Fruit fly (Drosophila melanogaster) whole organism, prepupa: ENCODE measurements around the gene FarO.

Experiments
- Blimp-1 ChIP-seq: fragments of 200-800 bp; sonication (Bioruptor generic); optimal IDR thresholded peaks from 3 replicates; lab custom pipeline; 2017; ENCODE audit warnings: missing biosample characterization, missing genetic modification characterization, mild to moderate bottlenecking, moderate library complexity, missing genetic modification reagents
- CG10631 ChIP-seq: fragments of 200-800 bp; sonication (Bioruptor generic); optimal IDR thresholded peaks from 2 replicates; lab custom pipeline; 2016; ENCODE audit warnings: missing biosample characterization, missing genetic modification characterization
- CG10669 ChIP-seq: fragments of 200-800 bp; sonication (Bioruptor generic); optimal IDR thresholded peaks from 3 replicates; lab custom pipeline; 2018; ENCODE audit warnings: missing biosample characterization, mild to moderate bottlenecking, missing genetic modification characterization, moderate library complexity
- CG11762 ChIP-seq: fragments of 200-800 bp; sonication (Bioruptor generic); optimal IDR thresholded peaks from 3 replicates; lab custom pipeline; 2016; ENCODE audit warnings: missing biosample characterization, missing genetic modification characterization; ENCODE audit not compliant: insufficient read depth
- CG1621 ChIP-seq: fragments of 200-800 bp; sonication (Bioruptor generic); optimal IDR thresholded peaks from 3 replicates; lab custom pipeline; 2018; ENCODE audit warnings: missing biosample characterization, mild to moderate bottlenecking, missing genetic modification characterization
- CG3032 ChIP-seq: fragments of 200-800 bp; optimal IDR thresholded peaks from 2 replicates; lab custom pipeline; 2019; ENCODE audit warnings: missing biosample characterization, mild to moderate bottlenecking, missing genetic modification characterization, moderate library complexity
- CG31627 ChIP-seq: fragments of 200-800 bp; sonication (Bioruptor generic); optimal IDR thresholded peaks from 3 replicates; lab custom pipeline; 2016; ENCODE audit warnings: missing biosample characterization, missing genetic modification characterization
- CG34406 ChIP-seq: fragments of 200-800 bp; sonication (Bioruptor generic); optimal IDR thresholded peaks from 3 replicates; lab custom pipeline; 2016; ENCODE audit warnings: missing biosample characterization, missing genetic modification characterization
- CG4318 ChIP-seq: fragments of 200-800 bp; sonication (Bioruptor generic); optimal IDR thresholded peaks from 3 replicates; lab custom pipeline; 2017; ENCODE audit warnings: missing biosample characterization, mild to moderate bottlenecking, missing genetic modification characterization
- CG6163 ChIP-seq: fragments of 200-800 bp; sonication (Bioruptor generic); IDR thresholded peaks from 3 replicates; pipeline ENCODE4 v1.3.6; 2022; ENCODE audit warnings: missing biosample characterization, missing genetic modification characterization
- CG6276 ChIP-seq: fragments of 200-800 bp; sonication (Bioruptor generic); optimal IDR thresholded peaks from 2 replicates; lab custom pipeline; 2017; ENCODE audit warnings: missing biosample characterization, mild to moderate bottlenecking, missing genetic modification characterization
- CG6792 ChIP-seq: fragments of 200-800 bp; sonication (Bioruptor generic); optimal IDR thresholded peaks from 3 replicates; lab custom pipeline; 2016; ENCODE audit warnings: missing biosample characterization, missing genetic modification characterization
- CG6854 ChIP-seq: fragments of 200-800 bp; sonication (Bioruptor generic); optimal IDR thresholded peaks from 2 replicates; lab custom pipeline; 2017; ENCODE audit warnings: missing biosample characterization, mild to moderate bottlenecking, missing genetic modification characterization
- CG8319 ChIP-seq: fragments of 200-800 bp; sonication (Bioruptor generic); optimal IDR thresholded peaks from 3 replicates; lab custom pipeline; 2016; ENCODE audit warnings: missing biosample characterization, missing genetic modification characterization
- CG8632 ChIP-seq: fragments of 200-800 bp; sonication (Bioruptor generic); optimal IDR thresholded peaks from 3 replicates; lab custom pipeline; 2016; ENCODE audit warnings: missing biosample characterization, missing genetic modification characterization
- CG9139 ChIP-seq: fragments of 200-800 bp; sonication (Bioruptor generic); optimal IDR thresholded peaks from 3 replicates; lab custom pipeline; 2017; ENCODE audit warnings: missing biosample characterization, mild to moderate bottlenecking, missing genetic modification characterization
- Eip75B ChIP-seq: fragments of 200-800 bp; sonication (Bioruptor generic); optimal IDR thresholded peaks from 3 replicates; lab custom pipeline; 2016; ENCODE audit warnings: missing biosample characterization, missing genetic modification characterization
- Eip78C ChIP-seq: fragments of 200-800 bp; sonication (Bioruptor generic); peaks from one replicate; lab custom pipeline; 2016; ENCODE audit warnings: missing biosample characterization, missing genetic modification characterization
- Eip93F ChIP-seq: fragments of 200-800 bp; sonication (Bioruptor generic); optimal IDR thresholded peaks from 2 replicates; lab custom pipeline; 2016; ENCODE audit warnings: missing biosample characterization, mild to moderate bottlenecking, missing genetic modification characterization
- Ets21C ChIP-seq: fragments of 200-800 bp; sonication (Bioruptor generic); optimal IDR thresholded peaks from 3 replicates; lab custom pipeline; 2016; ENCODE audit warnings: missing biosample characterization, missing genetic modification characterization
- Ets96B ChIP-seq: fragments of 200-800 bp; optimal IDR thresholded peaks from 2 replicates; lab custom pipeline; 2019; ENCODE audit warnings: missing biosample characterization, mild to moderate bottlenecking, missing genetic modification characterization, moderate library complexity
- Hr38 ChIP-seq: sonication (Bioruptor generic); optimal IDR thresholded peaks from 2 replicates; lab custom pipeline; 2016; ENCODE audit warnings: missing biosample characterization, missing genetic modification characterization
- Hr39 ChIP-seq: fragments of 200-800 bp; sonication (Bioruptor generic); optimal IDR thresholded peaks from 2 replicates; lab custom pipeline; 2016; ENCODE audit warnings: missing biosample characterization, missing genetic modification characterization
- Hr4 ChIP-seq: fragments of 200-800 bp; sonication (Bioruptor generic); optimal IDR thresholded peaks from 3 replicates; lab custom pipeline; 2016; ENCODE audit warnings: missing biosample characterization, missing genetic modification characterization
- Lpt ChIP-seq: fragments of 200-800 bp; sonication (Bioruptor generic); optimal IDR thresholded peaks from 3 replicates; lab custom pipeline; 2016; ENCODE audit warnings: missing biosample characterization, missing genetic modification characterization
- Met ChIP-seq: fragments of 200-800 bp; sonication (Bioruptor generic); optimal IDR thresholded peaks from 3 replicates; lab custom pipeline; 2016; ENCODE audit warnings: missing biosample characterization, missing genetic modification characterization
- Smox ChIP-seq: fragments of 200-800 bp; sonication (Bioruptor generic); optimal IDR thresholded peaks from 3 replicates; lab custom pipeline; 2016; ENCODE audit warnings: missing biosample characterization, missing genetic modification characterization
- achi ChIP-seq: fragments of 200-800 bp; sonication (Bioruptor generic); optimal IDR thresholded peaks from 3 replicates; lab custom pipeline; 2016; ENCODE audit warnings: missing biosample characterization, missing genetic modification characterization
- dac ChIP-seq: fragments of 200-800 bp; sonication (Bioruptor generic); optimal IDR thresholded peaks from 2 replicates; lab custom pipeline; 2017; ENCODE audit warnings: missing biosample characterization, mild to moderate bottlenecking, missing genetic modification characterization
- dsx ChIP-seq: fragments of 200-800 bp; optimal IDR thresholded peaks from 3 replicates; lab custom pipeline; 2019; ENCODE audit warnings: missing biosample characterization, mild to moderate bottlenecking, missing genetic modification characterization, moderate library complexity; ENCODE audit not compliant: poor library complexity, severe bottlenecking
- esn ChIP-seq: fragments of 200-800 bp; sonication (Bioruptor generic); optimal IDR thresholded peaks from 2 replicates; lab custom pipeline; 2016; ENCODE audit warnings: missing biosample characterization, mild to moderate bottlenecking, missing genetic modification characterization, moderate library complexity
- fd59A ChIP-seq: fragments of 200-800 bp; sonication (Bioruptor generic); optimal IDR thresholded peaks from 2 replicates; lab custom pipeline; 2017; ENCODE audit warnings: missing biosample characterization, mild to moderate bottlenecking, missing genetic modification characterization, missing genetic modification reagents
- fd85E ChIP-seq: fragments of 200-800 bp; sonication (Bioruptor generic); optimal IDR thresholded peaks from 3 replicates; lab custom pipeline; 2016; ENCODE audit warnings: missing biosample characterization, missing genetic modification characterization
- fkh ChIP-seq: fragments of 200-800 bp; sonication (Bioruptor generic); optimal IDR thresholded peaks from 3 replicates; lab custom pipeline; 2017; ENCODE audit warnings: missing biosample characterization, mild to moderate bottlenecking, missing genetic modification characterization, moderate library complexity
- lz ChIP-seq: fragments of 200-800 bp; sonication (Bioruptor generic); optimal IDR thresholded peaks from 3 replicates; lab custom pipeline; 2016; ENCODE audit warnings: missing biosample characterization, missing genetic modification characterization
- net ChIP-seq: fragments of 200-800 bp; sonication (Bioruptor generic); optimal IDR thresholded peaks from 3 replicates; lab custom pipeline; 2016; ENCODE audit warnings: missing biosample characterization, missing genetic modification characterization
- pdm3 ChIP-seq: fragments of 200-800 bp; sonication (Bioruptor generic); optimal IDR thresholded peaks from 3 replicates; lab custom pipeline; 2016; ENCODE audit warnings: missing biosample characterization, missing genetic modification characterization
- ss ChIP-seq, 2 experiments: fragments of 200-800 bp; sonication (Bioruptor generic); optimal IDR thresholded peaks; 2 replicates in 1 of 2; 3 replicates in 1 of 2; lab custom pipeline; 2017 to 2018; ENCODE audit warnings: mild to moderate bottlenecking in 2 of 2, missing biosample characterization in 2 of 2, missing genetic modification characterization in 2 of 2, moderate library complexity in 1 of 2
- svp ChIP-seq: fragments of 200-800 bp; sonication (Bioruptor generic); peaks from one replicate; lab custom pipeline; 2016; ENCODE audit warnings: missing biosample characterization, missing genetic modification characterization
- topi ChIP-seq: fragments of 200-800 bp; sonication (Bioruptor generic); optimal IDR thresholded peaks from 3 replicates; lab custom pipeline; 2016; ENCODE audit warnings: missing biosample characterization, missing genetic modification characterization

The FarO gene

DNA sequence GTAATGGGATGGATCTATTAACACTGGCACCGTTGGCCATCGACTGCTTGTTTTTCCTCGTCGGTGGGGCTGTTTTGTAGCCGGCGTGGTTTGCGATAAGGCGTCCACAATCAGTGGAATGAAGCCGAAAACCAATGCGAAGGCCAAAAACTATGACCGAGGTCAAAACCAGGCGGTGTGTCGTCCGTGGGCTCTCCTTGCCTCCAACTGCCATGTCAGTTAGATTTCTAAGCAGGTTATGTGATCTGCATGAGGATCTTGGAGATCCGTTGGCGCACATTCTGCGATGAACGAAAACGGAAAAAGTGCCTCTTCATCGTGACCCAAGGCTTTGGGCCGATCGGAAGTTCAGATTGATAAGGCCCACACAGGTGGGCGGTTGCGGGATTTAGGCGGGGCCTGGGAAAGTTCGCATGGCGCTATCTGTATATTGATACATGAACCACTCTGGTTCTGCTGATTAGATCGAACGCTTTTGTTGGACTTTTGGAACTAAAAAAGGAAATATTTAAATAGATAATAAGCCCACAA is 28.3 kb downstream of the FarO start, which contains the start of gene Cyp4d14:
TSS of gene Cyp4d14 (minus strand) at position 51 of the 531 bp plus-strand sequence.
- TF ChIP-seq Smox (GFP tag; lab: Kevin White, UChicago) (no peak), Hr39 (GFP tag; lab: Kevin White, UChicago) (no peak), svp (peak; percentile 84), achi (GFP tag; lab: Kevin White, UChicago) (no peak), topi (GFP tag; lab: Kevin White, UChicago) (no peak)

DNA sequence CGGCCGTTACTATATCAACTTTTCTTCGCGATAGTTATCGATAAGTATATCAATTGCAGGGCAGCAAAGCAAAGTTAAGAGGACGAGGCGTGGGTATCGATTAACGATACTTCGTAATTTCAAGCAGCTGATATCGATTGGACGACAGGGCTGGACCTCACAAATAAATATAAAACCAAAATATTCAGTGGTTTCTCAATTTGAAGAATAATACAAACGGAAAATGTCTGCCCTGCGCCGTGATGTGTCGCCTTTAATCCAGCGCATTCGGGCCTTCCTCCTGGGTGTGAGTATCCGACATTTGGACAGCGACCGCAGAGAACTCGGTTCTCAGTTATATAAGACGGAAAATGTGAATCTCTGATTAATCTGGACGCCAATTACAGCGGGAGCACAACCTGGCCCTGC is 31.2 kb downstream of the FarO start, which contains the start of gene ND-B14.5A:
TSS of gene ND-B14.5A (plus strand) at position 107 of the 408 bp plus-strand sequence.
- TF ChIP-seq CG6792 (GFP tag; lab: Kevin White, UChicago): no peak
- TF ChIP-seq esn (GFP tag; lab: Kevin White, UChicago): peak; percentile 23

DNA sequence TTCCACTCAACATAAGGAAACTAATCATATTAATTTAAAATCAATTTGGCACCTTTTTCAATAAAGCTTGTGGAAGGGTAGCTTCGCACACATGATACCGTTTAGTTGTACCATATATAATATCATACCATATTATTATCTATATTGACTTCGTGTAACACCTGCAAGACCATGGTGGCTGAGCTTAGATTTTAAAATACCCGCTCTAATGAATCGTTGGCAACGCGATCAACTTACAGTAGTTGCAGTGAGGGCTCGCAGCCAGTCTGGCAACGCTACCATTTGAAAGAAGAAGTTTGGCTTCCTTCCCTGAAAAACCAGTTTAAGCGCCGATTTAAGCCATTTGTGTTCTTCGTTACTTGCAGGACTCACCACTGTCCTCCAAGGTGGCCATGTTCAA is 33.2 kb downstream of the FarO start:
- TF ChIP-seq dsx (GFP tag; lab: Kevin White, UChicago) (no peak), Blimp-1 (GFP tag; lab: Kevin White, UChicago) (no peak), CG10669 (GFP tag; lab: Kevin White, UChicago) (no peak), CG3032 (tag; lab: Kevin White, UChicago) (no peak), Hr4 (GFP tag; lab: Kevin White, UChicago) (no peak), CG8632 (GFP tag; lab: Kevin White, UChicago) (no peak), CG6792 (GFP tag; lab: Kevin White, UChicago) (no peak), Eip93F (GFP tag; lab: Kevin White, UChicago) (no peak), Lpt (no peak), CG31627 (GFP tag; lab: Kevin White, UChicago) (no peak), dac (GFP tag; lab: Kevin White, UChicago) (no peak), Eip78C (GFP tag; lab: Kevin White, UChicago) (no peak)

DNA sequence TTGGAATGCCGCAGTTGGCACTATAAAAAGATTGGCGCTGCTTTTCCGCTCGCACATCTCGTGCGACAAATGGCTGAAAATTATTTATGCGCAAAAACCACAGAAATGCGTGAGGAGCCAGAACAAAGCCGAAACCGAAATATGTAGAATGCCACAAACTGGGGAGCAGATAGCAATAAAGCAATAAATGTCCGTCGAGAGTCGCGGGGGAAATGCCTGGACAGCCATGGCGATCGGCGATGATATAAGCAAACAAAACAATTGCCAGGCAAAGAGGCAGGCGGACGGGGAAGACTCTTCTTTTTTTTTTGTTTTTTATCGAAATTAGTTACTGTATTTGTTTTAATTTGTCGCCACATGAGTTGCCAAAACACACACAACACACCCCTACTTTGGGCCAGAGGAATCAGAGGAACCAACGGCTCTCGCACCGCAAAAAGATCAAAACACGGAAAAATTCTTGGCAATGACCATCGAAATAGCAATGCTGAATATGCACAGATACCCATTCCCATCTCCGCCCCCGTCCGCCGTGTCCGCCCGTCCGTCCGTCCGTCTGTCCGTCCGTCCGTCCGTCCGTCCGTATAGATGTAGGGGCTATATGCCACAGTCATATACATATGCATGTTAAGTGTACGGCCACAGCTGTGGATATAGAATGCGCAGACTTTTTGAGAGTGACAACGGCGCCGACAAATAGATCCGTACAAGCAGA is 35.0 kb downstream of the FarO start:
- TF ChIP-seq CG3032 (tag; lab: Kevin White, UChicago) (no peak), Ets96B (tag; lab: Kevin White, UChicago) (no peak), CG6276 (GFP tag; lab: Kevin White, UChicago) (no peak), Met (no peak), CG11762 (GFP tag; lab: Kevin White, UChicago) (no peak), CG8319 (GFP tag; lab: Kevin White, UChicago) (no peak), Eip93F (GFP tag; lab: Kevin White, UChicago) (no peak), achi (GFP tag; lab: Kevin White, UChicago) (no peak), CG6163 (GFP tag; lab: Robert Waterston, UW) (no peak), ss (GFP tag; optimal IDR thresholded peaks at IDR 0.05; lab: Kevin White, UChicago) (no peak), svp (no peak)

DNA sequence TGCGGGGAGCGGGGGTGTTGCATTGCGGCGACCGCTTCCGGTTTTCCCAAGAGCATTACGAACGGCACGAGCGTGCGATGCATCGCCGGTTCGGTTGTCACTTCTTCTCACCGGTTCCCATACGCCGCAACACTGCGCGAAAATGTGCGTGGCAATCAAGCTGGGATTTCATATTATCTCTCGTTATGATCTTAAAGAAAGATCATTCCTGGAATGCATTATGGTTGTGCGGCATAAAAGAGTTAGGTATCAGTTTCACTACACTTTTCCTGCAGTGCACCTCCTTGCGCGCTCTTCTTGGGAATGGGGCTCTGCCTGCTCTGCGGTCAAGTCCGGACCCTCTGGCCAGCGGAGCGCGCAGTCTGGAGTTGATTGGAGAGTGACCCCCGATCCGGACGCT is 37.5 kb downstream of the FarO start:
- no peak for TF ChIP-seq CG11762 (GFP tag; lab: Kevin White, UChicago)
- TF ChIP-seq fkh (GFP tag; lab: Kevin White, UChicago): no peak
- no peak for TF ChIP-seq Hr38 (GFP tag; lab: Kevin White, UChicago)
- TF ChIP-seq CG6854 (GFP tag; lab: Kevin White, UChicago): no peak
- TF ChIP-seq CG8319 (GFP tag; lab: Kevin White, UChicago): no peak
- TF ChIP-seq CG10669 (GFP tag; lab: Kevin White, UChicago): no peak
- TF ChIP-seq pdm3 (GFP tag; lab: Kevin White, UChicago): peak; percentile 56
- TF ChIP-seq net (GFP tag; lab: Kevin White, UChicago): peak; percentile 43
- peak; percentile 81 for TF ChIP-seq Hr4 (GFP tag; lab: Kevin White, UChicago)
- TF ChIP-seq CG4318 (GFP tag; lab: Kevin White, UChicago): peak; percentile 58
- TF ChIP-seq svp: peak; percentile 64
- TF ChIP-seq ss (GFP tag; optimal IDR thresholded peaks at IDR 0.05; lab: Kevin White, UChicago): no peak
- peak; percentile 48 for TF ChIP-seq dac (GFP tag; lab: Kevin White, UChicago)
- no peak for TF ChIP-seq Smox (GFP tag; lab: Kevin White, UChicago)
- TF ChIP-seq CG10631 (GFP tag; lab: Kevin White, UChicago): peak; percentile 10
- TF ChIP-seq achi (GFP tag; lab: Kevin White, UChicago): peak; percentile 40
- no peak for TF ChIP-seq CG34406 (GFP tag; lab: Kevin White, UChicago)
- TF ChIP-seq Ets21C (GFP tag; lab: Kevin White, UChicago): no peak
- no peak for TF ChIP-seq lz
- no peak for TF ChIP-seq fd85E (GFP tag; lab: Kevin White, UChicago)
- TF ChIP-seq Met: no peak
- TF ChIP-seq Eip78C (GFP tag; lab: Kevin White, UChicago): peak; percentile 53
- no peak for TF ChIP-seq CG9139
- no peak for TF ChIP-seq Eip75B
- no peak for TF ChIP-seq CG1621
- TF ChIP-seq fd59A: no peak
